Fruit fly (Drosophila melanogaster): ENCODE data around the gene CG10700.

The CG10700 gene

dm6 chr2L:19078928-19079327 is at the start of gene CG10700:
CG10700 (minus strand) TSS chr2L:19079028.
- TF ChIP-seq EcR (GFP tag; optimal IDR thresholded peaks at IDR 0.05) (no peak), CG8478 (optimal IDR thresholded peaks at IDR 0.05) (no peak), usp (GFP tag; optimal IDR thresholded peaks at IDR 0.05) (no peak), pan (optimal IDR thresholded peaks at IDR 0.05) (no peak), Dll (optimal IDR thresholded peaks at IDR 0.05) (no peak), psq (optimal IDR thresholded peaks at IDR 0.05) (no peak)

dm6 chr2L:19126888-19127287 is 48.1 kb upstream of the CG10700 start:
- TF ChIP-seq CG8478 (optimal IDR thresholded peaks at IDR 0.05) (no peak), psq (optimal IDR thresholded peaks at IDR 0.05) (no peak), pan (optimal IDR thresholded peaks at IDR 0.05) (no peak), usp (GFP tag; optimal IDR thresholded peaks at IDR 0.05) (no peak), EcR (GFP tag; optimal IDR thresholded peaks at IDR 0.05) (no peak), Dll (optimal IDR thresholded peaks at IDR 0.05) (no peak)

- TF ChIP-seq CG8478 (optimal IDR thresholded peaks at IDR 0.05) (no peak), usp (GFP tag; optimal IDR thresholded peaks at IDR 0.05) (no peak), EcR (GFP tag; optimal IDR thresholded peaks at IDR 0.05) (no peak), psq (optimal IDR thresholded peaks at IDR 0.05) (no peak), pan (optimal IDR thresholded peaks at IDR 0.05) (no peak), Dll (optimal IDR thresholded peaks at IDR 0.05) (no peak)
These were observed 44.7 kb upstream of the CG10700 start, which contains the start of gene Phb1 for dm6 chr2L:19123472-19124070. Phb1 (minus strand) TSS chr2L:19123869.

- TF ChIP-seq psq (optimal IDR thresholded peaks at IDR 0.05): no peak
- TF ChIP-seq CG8478 (optimal IDR thresholded peaks at IDR 0.05): no peak
- TF ChIP-seq Dll (optimal IDR thresholded peaks at IDR 0.05): no peak
- TF ChIP-seq usp (GFP tag; optimal IDR thresholded peaks at IDR 0.05): no peak
- no peak for TF ChIP-seq EcR (GFP tag; optimal IDR thresholded peaks at IDR 0.05)
- TF ChIP-seq pan (optimal IDR thresholded peaks at IDR 0.05): no peak
These were observed 42.2 kb upstream of the CG10700 start for dm6 chr2L:19120984-19121383.

- TF ChIP-seq pan (optimal IDR thresholded peaks at IDR 0.05): no peak
- no peak for TF ChIP-seq EcR (GFP tag; optimal IDR thresholded peaks at IDR 0.05)
- TF ChIP-seq Dll (optimal IDR thresholded peaks at IDR 0.05): no peak
- no peak for TF ChIP-seq usp (GFP tag; optimal IDR thresholded peaks at IDR 0.05)
- TF ChIP-seq CG8478 (optimal IDR thresholded peaks at IDR 0.05): no peak
- no peak for TF ChIP-seq psq (optimal IDR thresholded peaks at IDR 0.05)
These were observed 41.5 kb upstream of the CG10700 start, which contains the start of gene Ddc for dm6 chr2L:19120196-19120950. Ddc (minus strand) TSS chr2L:19120306.

- no peak for TF ChIP-seq usp (GFP tag; optimal IDR thresholded peaks at IDR 0.05)
- no peak for TF ChIP-seq Dll (optimal IDR thresholded peaks at IDR 0.05)
- TF ChIP-seq CG8478 (optimal IDR thresholded peaks at IDR 0.05): no peak
- TF ChIP-seq pan (optimal IDR thresholded peaks at IDR 0.05): no peak
- TF ChIP-seq psq (optimal IDR thresholded peaks at IDR 0.05): no peak
- no peak for TF ChIP-seq EcR (GFP tag; optimal IDR thresholded peaks at IDR 0.05)
These were observed 35.5 kb upstream of the CG10700 start, which contains the start of gene CG10561 for dm6 chr2L:19114183-19114776. CG10561 (plus strand) TSS chr2L:19114401.

- TF ChIP-seq pan (optimal IDR thresholded peaks at IDR 0.05): no peak
- TF ChIP-seq Dll (optimal IDR thresholded peaks at IDR 0.05): no peak
- no peak for TF ChIP-seq CG8478 (optimal IDR thresholded peaks at IDR 0.05)
- TF ChIP-seq usp (GFP tag; optimal IDR thresholded peaks at IDR 0.05): no peak
- TF ChIP-seq psq (optimal IDR thresholded peaks at IDR 0.05): no peak
- no peak for TF ChIP-seq EcR (GFP tag; optimal IDR thresholded peaks at IDR 0.05)
These were observed 33.4 kb upstream of the CG10700 start for dm6 chr2L:19112200-19112599.

dm6 chr2L:19111729-19112128 is 32.9 kb upstream of the CG10700 start:
- no peak for TF ChIP-seq usp (GFP tag; optimal IDR thresholded peaks at IDR 0.05)
- no peak for TF ChIP-seq psq (optimal IDR thresholded peaks at IDR 0.05)
- no peak for TF ChIP-seq CG8478 (optimal IDR thresholded peaks at IDR 0.05)

dm6 chr2L:19111137-19111536 is 32.3 kb upstream of the CG10700 start:
- TF ChIP-seq Dll (optimal IDR thresholded peaks at IDR 0.05) (no peak), pan (optimal IDR thresholded peaks at IDR 0.05) (no peak), CG8478 (optimal IDR thresholded peaks at IDR 0.05) (no peak), psq (optimal IDR thresholded peaks at IDR 0.05) (no peak), usp (GFP tag; optimal IDR thresholded peaks at IDR 0.05) (no peak), EcR (GFP tag; optimal IDR thresholded peaks at IDR 0.05) (no peak)

- TF ChIP-seq Dll (optimal IDR thresholded peaks at IDR 0.05) (no peak), pan (optimal IDR thresholded peaks at IDR 0.05) (no peak), psq (optimal IDR thresholded peaks at IDR 0.05) (no peak), EcR (GFP tag; optimal IDR thresholded peaks at IDR 0.05) (no peak), usp (GFP tag; optimal IDR thresholded peaks at IDR 0.05) (no peak), CG8478 (optimal IDR thresholded peaks at IDR 0.05) (no peak)
These were observed 30.9 kb upstream of the CG10700 start, which contains the start of gene amd for dm6 chr2L:19109625-19110204. amd (plus strand) TSS chr2L:19110154.

- TF ChIP-seq psq (optimal IDR thresholded peaks at IDR 0.05) (no peak), CG8478 (optimal IDR thresholded peaks at IDR 0.05) (no peak), usp (GFP tag; optimal IDR thresholded peaks at IDR 0.05) (no peak), EcR (GFP tag; optimal IDR thresholded peaks at IDR 0.05) (no peak), pan (optimal IDR thresholded peaks at IDR 0.05) (no peak), Dll (optimal IDR thresholded peaks at IDR 0.05) (no peak)
These were observed 29.6 kb upstream of the CG10700 start, which contains the start of gene Lim3 for dm6 chr2L:19108377-19108876. Lim3 (minus strand) TSS chr2L:19108427.

Data from whole organism.